Worm (Caenorhabditis elegans): ENCODE results near the gene K07E12.2.

K07E12.2 gene

DNA sequence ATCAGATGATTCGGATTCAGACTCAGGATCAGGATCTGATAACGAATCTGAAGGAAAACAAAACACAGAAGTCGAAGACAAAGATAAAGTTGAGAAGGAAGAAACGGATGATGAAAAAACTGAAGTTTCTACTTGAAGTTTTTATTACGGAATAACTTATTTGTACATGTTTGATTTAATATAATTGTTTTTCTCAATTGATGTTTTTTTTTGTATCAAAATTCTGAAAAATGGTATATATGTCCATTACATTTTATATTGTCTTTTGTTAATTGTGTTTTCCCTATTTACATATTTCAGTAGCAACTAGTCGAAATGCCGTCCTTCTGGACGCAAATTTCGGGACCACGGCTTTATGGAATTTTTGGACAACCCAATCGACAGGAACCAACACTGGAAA is 14.0 kb upstream of the K07E12.2 start, which contains the start of gene F37A4.1 (continued):
- TF ChIP-seq arid-1 (GFP tag; conservative IDR thresholded peaks at IDR 0.05) (no peak), lsy-2 (tag; optimal IDR thresholded peaks at IDR 0.05) (no peak), unc-39 (tag; optimal IDR thresholded peaks at IDR 0.05) (no peak)

DNA sequence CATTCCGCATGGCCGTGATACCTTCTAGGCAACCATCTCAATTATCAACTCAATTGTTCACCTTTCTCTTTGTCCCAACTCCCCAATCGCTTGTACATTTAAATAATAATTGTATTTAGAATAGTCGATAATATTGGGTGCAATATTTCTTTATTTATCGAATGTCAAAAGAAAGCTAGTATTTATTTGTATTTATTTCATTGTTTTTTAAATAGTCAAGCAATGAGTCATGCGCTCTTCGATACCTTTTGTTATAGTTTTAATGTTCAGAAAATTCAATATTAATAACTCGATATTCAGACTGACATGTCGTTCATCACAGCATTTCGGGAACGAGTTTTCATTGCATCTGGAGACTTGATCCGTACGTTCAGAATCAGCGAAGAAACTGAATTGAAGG is 11.6 kb upstream of the K07E12.2 start, which contains the start of gene wdr-4:
wdr-4 (plus strand) TSS at position 301 of the 400 bp plus-strand sequence.
- TF ChIP-seq lin-38 (GFP tag; IDR thresholded peaks at IDR 0.05) (0 out of 2 replicates have a peak, but pooled peaks have one; percentile 37), ceh-32 (tag; optimal IDR thresholded peaks at IDR 0.05; ENCODE audit: poor library complexity) (no peak)

DNA sequence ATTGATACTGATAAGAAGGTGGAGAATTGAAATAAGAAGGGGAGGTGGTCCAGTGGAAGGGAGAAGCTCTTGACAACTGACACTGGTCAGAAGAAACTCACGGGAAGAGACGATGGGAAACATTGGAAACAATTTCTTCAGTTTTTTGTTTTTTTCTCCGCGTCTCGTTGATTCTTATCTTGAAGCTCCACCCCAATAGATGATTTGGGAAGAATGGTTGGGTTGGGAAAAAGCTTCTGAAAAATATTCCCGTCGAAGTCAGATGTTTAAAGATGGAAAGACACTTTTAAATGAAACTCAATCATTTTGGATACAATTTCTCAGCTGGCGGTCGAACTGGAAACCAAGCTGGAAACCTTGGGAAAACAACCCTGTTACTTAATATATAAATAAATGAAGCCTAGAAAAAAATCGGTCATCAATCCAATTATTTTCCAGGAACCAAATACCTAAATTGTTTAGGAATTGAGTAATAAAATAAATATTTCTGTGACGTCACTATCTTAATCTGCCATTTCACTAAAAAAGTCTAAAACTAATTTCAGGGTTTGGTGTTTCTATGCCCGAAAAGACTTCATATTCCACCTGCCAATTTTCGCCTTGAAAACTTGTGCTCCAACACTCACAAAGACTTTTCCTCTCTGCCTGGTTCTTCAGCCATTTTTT is 6.8 kb upstream of the K07E12.2 start, which contains the start of the genes Y102E9.5 and odr-4:
Y102E9.5 (minus strand) TSS at position 101 of the 666 bp plus-strand sequence.
odr-4 (plus strand) TSS at position 616 of the 666 bp plus-strand sequence.
- TF ChIP-seq T20F7.1 (GFP tag; optimal IDR thresholded peaks at IDR 0.05): no peak
- no peak for TF ChIP-seq hlh-11 (tag; optimal IDR thresholded peaks at IDR 0.05)
- no peak for TF ChIP-seq snpc-1.2 (GFP tag; IDR thresholded peaks at IDR 0.05)
- no peak for TF ChIP-seq snpc-4 (tag; optimal IDR thresholded peaks at IDR 0.05)
- TF ChIP-seq unc-130 (GFP tag; optimal IDR thresholded peaks at IDR 0.05): no peak
- TF ChIP-seq nhr-102 (tag; optimal IDR thresholded peaks at IDR 0.05): no peak
- TF ChIP-seq nhr-10 (tag; optimal IDR thresholded peaks at IDR 0.05): no peak
- no peak for TF ChIP-seq skn-1 (tag; optimal IDR thresholded peaks at IDR 0.05)
- no peak for TF ChIP-seq ceh-44 (GFP tag; IDR thresholded peaks at IDR 0.05)
- no peak for TF ChIP-seq dmd-8 (GFP tag; IDR thresholded peaks at IDR 0.05)
- no peak for TF ChIP-seq lir-3 (tag; optimal IDR thresholded peaks at IDR 0.05)
- no peak for TF ChIP-seq zip-2 (tag; optimal IDR thresholded peaks at IDR 0.05)
- TF ChIP-seq arid-1 (GFP tag; conservative IDR thresholded peaks at IDR 0.05): no peak
- TF ChIP-seq aly-2 (tag; optimal IDR thresholded peaks at IDR 0.05): no peak
- TF ChIP-seq egl-27 (tag; optimal IDR thresholded peaks at IDR 0.05): no peak
- TF ChIP-seq lin-1 (GFP tag; IDR thresholded peaks at IDR 0.05): no peak
- no peak for TF ChIP-seq nhr-11 (tag; optimal IDR thresholded peaks at IDR 0.05)
- TF ChIP-seq nhr-28 (tag; optimal IDR thresholded peaks at IDR 0.05): no peak

DNA sequence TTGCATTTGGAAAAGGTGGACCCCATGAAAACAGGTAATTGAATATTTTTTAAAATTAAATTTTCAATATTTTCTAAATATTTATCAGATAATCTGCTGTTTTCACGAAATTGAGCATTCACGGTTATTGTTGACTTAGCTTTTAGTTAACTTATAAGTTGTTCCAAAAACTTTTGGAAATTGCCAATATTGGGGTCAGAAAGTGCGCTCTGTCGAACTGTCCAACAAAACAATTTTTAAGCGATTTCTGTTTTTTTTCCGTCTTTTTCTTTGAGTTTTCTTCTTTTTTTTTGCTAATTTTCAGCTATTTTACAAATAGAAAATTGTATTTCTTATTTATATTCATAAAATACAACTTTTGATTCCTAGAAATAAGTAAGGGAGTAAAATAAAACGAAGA is 5.8 kb upstream of the K07E12.2 start:
- no peak for TF ChIP-seq rbr-2 (tag; optimal IDR thresholded peaks at IDR 0.05)
- peak; percentile 14 for TF ChIP-seq dpl-1 (GFP tag; optimal IDR thresholded peaks at IDR 0.05)
- no peak for TF ChIP-seq mxl-3 (GFP tag; optimal IDR thresholded peaks at IDR 0.05)
- no peak for TF ChIP-seq dmd-8 (GFP tag; IDR thresholded peaks at IDR 0.05)
- TF ChIP-seq set-16 (GFP tag; IDR thresholded peaks at IDR 0.05): no peak

DNA sequence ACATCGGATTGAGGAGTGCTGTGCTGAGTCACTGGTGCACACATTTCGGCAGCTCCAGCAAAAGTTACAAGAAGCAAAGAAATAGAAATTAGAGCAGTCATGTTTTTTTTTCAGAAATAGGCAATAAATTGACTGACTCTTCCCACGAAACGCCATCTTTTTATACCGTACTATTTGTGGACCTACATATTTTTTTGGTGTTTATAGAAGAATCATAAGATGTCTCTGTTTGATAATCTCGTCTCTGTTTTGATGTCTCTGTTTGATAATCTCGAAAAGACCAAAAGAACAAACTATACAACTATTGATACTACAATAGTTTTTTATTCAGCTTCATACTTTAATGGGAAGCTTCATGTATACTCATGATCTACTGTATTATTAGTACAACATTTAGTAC is 2.7 kb upstream of the K07E12.2 start, which contains the start of gene Y102E9.3:
Y102E9.3 (minus strand) TSS at position 101 of the 400 bp plus-strand sequence.
- TF ChIP-seq zfp-3 (GFP tag; conservative IDR thresholded peaks at IDR 0.05): no peak
- no peak for TF ChIP-seq nhr-102 (tag; optimal IDR thresholded peaks at IDR 0.05)
- TF ChIP-seq ama-1 (optimal IDR thresholded peaks at IDR 0.05): no peak
- TF ChIP-seq rbr-2 (tag; optimal IDR thresholded peaks at IDR 0.05): no peak
- no peak for TF ChIP-seq hmg-1.1 (GFP tag; IDR thresholded peaks at IDR 0.05)
- TF ChIP-seq duxl-1 (tag; optimal IDR thresholded peaks at IDR 0.05; ENCODE audit: poor library complexity): no peak
- TF ChIP-seq mdt-29 (GFP tag; IDR thresholded peaks at IDR 0.05): no peak
- TF ChIP-seq F44E2.7 (GFP tag; IDR thresholded peaks at IDR 0.05): no peak
- TF ChIP-seq Y105C5A.15 (GFP tag; IDR thresholded peaks at IDR 0.05): no peak
- no peak for TF ChIP-seq ztf-11 (tag; optimal IDR thresholded peaks at IDR 0.05)
- TF ChIP-seq zfp-2 (tag; optimal IDR thresholded peaks at IDR 0.05): no peak
- no peak for TF ChIP-seq F49E8.2 (tag; optimal IDR thresholded peaks at IDR 0.05; ENCODE audit: borderline replicate concordance)
- no peak for TF ChIP-seq daf-16 (GFP tag; optimal IDR thresholded peaks at IDR 0.05)
- TF ChIP-seq daf-16 (tag; optimal IDR thresholded peaks at IDR 0.05): no peak

Data from whole organism, L4 larva.